Worm (Caenorhabditis elegans) whole organism, L4/young adult: ENCODE data around the gene enri-2.

Experiments used
- W03F9.2 ChIP-seq: fragments of 150-350 bp; optimal IDR thresholded peaks from 2 replicates; lab custom pipeline; 2014; ENCODE audit warnings: missing biosample characterization, missing genetic modification characterization
- dao-5 ChIP-seq: sonication (generic microtip); optimal IDR thresholded peaks from 2 replicates; lab custom pipeline; 2016; ENCODE audit warnings: missing genotype, missing genetic modification characterization, moderate library complexity, missing compliant biosample characterization

DNA sequence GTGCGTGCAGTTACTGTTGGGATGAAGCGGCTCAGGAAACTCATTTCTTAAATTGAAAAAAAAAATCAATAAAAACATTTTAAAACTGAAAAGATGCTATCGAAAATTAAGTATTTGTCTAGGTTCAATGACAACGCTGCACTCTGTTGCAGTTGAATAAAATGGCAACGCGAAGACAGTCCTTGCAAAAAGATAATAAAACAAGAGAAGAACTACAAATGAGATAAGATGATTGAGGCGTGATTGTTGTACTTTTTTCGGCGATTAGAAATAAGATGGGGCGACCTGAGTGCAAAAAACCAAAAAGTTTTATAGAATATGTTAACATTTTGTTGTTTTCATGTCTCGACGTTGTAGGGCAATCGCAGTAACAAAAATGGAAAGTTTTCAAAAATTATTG is 30.6 kb upstream of the enri-2 start, which contains the start of gene gcsh-1:
- TF ChIP-seq W03F9.2 (tag; lab: Kevin White, UChicago) (no peak), dao-5 (no peak)
